Fruit fly (Drosophila melanogaster): ENCODE data around the gene CG15269.

Gene CG15269

DNA sequence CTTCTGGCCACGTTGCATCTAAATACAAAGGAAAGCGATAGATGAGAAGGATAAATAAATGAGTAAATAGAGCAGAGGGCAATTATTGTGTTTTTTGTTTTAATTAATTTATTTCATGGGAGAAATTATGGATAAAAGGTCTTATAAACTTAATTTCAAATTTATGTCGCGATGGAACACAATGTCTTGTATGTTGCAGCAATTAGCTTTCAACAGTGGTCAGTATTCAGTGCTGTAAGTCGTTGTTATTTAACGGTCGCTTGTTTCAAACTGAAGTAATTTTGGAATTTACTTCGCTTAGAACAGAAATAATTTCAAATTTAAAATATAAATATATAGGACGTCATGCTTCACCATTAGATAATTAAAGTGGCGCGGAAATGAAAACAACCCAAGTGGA is 8.8 kb downstream of the CG15269 start (continued):
- TF ChIP-seq CG17568 (GFP tag; optimal IDR thresholded peaks at IDR 0.05) (no peak), dimm (GFP tag; IDR thresholded peaks at IDR 0.05) (no peak), CG5953 (GFP tag; IDR thresholded peaks at IDR 0.05) (no peak), schlank (tag; optimal IDR thresholded peaks at IDR 0.05) (no peak), CG8765 (GFP tag; IDR thresholded peaks at IDR 0.05) (no peak), so (GFP tag; IDR thresholded peaks at IDR 0.05) (no peak), chinmo (GFP tag; IDR thresholded peaks at IDR 0.05; ENCODE audit: partially characterized antibody) (no peak), al (GFP tag; IDR thresholded peaks at IDR 0.05) (no peak), Oaz (GFP tag; IDR thresholded peaks at IDR 0.05) (no peak), CG14965 (GFP tag; optimal IDR thresholded peaks at IDR 0.05; ENCODE audit: borderline replicate concordance) (no peak), Dek (tag; optimal IDR thresholded peaks at IDR 0.05) (no peak), hkb (optimal IDR thresholded peaks at IDR 0.05) (no peak), hkb (GFP tag; IDR thresholded peaks at IDR 0.05) (no peak), Chrac-16 (GFP tag; optimal IDR thresholded peaks at IDR 0.05) (no peak), CG11456 (GFP tag; IDR thresholded peaks at IDR 0.05) (no peak), CG1832 (GFP tag; optimal IDR thresholded peaks at IDR 0.05) (no peak), HLH4C (GFP tag; IDR thresholded peaks at IDR 0.05; ENCODE audit: partially characterized antibody) (no peak), Dp (GFP tag; optimal IDR thresholded peaks at IDR 0.05) (peak; percentile 49), ranshi (GFP tag; IDR thresholded peaks at IDR 0.05) (0 out of 2 replicates have a peak, but pooled peaks have one; percentile 34), YL-1 (GFP tag; optimal IDR thresholded peaks at IDR 0.05) (no peak), fd102C (GFP tag; optimal IDR thresholded peaks at IDR 0.05) (no peak), tna (GFP tag; IDR thresholded peaks at IDR 0.05; ENCODE audit: partially characterized antibody) (no peak), Dbx (GFP tag; IDR thresholded peaks at IDR 0.05) (no peak), CG31441 (GFP tag; IDR thresholded peaks at IDR 0.05) (no peak), CG3065 (GFP tag; optimal IDR thresholded peaks at IDR 0.05) (no peak), Hmr (GFP tag; optimal IDR thresholded peaks at IDR 0.05) (no peak), CG15479 (GFP tag; optimal IDR thresholded peaks at IDR 0.05) (no peak), CG10462 (GFP tag; optimal IDR thresholded peaks at IDR 0.05) (no peak)

dm6 chr2L:15118507-15118906 is 9.3 kb downstream of the CG15269 start:
- no peak for TF ChIP-seq eyg (GFP tag; optimal IDR thresholded peaks at IDR 0.05)
- TF ChIP-seq abd-A (tag; optimal IDR thresholded peaks at IDR 0.05), result peak; percentile 91
